Fruit fly (Drosophila melanogaster) whole organism, embryonic: ENCODE results near the gene CG9672.

Experiments used
- Bteb2 ChIP-seq: fragments of 200-800 bp; sonication (Bioruptor generic); optimal IDR thresholded peaks from 2 replicates; lab custom pipeline; 2016; ENCODE audit warnings: missing biosample characterization, missing genetic modification characterization
- CG10267 ChIP-seq: fragments of 200-800 bp; sonication (Bioruptor generic); optimal IDR thresholded peaks from 2 replicates; lab custom pipeline; 2018; ENCODE audit warnings: missing biosample characterization, mild to moderate bottlenecking, missing genetic modification characterization, moderate library complexity
- CG10366 ChIP-seq: fragments of 200-800 bp; sonication (Bioruptor generic); IDR thresholded peaks from 2 replicates; pipeline ENCODE4 v1.3.6; 2022; ENCODE audit warnings: missing biosample characterization, missing genetic modification characterization
- CG11504 ChIP-seq: fragments of 200-800 bp; sonication (Bioruptor generic); optimal IDR thresholded peaks from 3 replicates; lab custom pipeline; 2019; ENCODE audit warnings: missing biosample characterization, mild to moderate bottlenecking, missing genetic modification characterization, moderate library complexity
- CG12155 ChIP-seq: fragments of 200-800 bp; sonication (Bioruptor generic); optimal IDR thresholded peaks from 3 replicates; lab custom pipeline; 2016; ENCODE audit warnings: missing biosample characterization, missing genetic modification characterization
- CG12219 ChIP-seq: fragments of 200-800 bp; sonication (Bioruptor generic); optimal IDR thresholded peaks from 3 replicates; lab custom pipeline; 2018; ENCODE audit warnings: missing biosample characterization, mild to moderate bottlenecking, missing genetic modification characterization
- CG14710 ChIP-seq: fragments of 200-800 bp; sonication (Bioruptor generic); optimal IDR thresholded peaks from 3 replicates; lab custom pipeline; 2019; ENCODE audit warnings: missing biosample characterization, mild to moderate bottlenecking, missing genetic modification characterization, moderate library complexity
- CG15011 ChIP-seq: fragments of 200-800 bp; sonication (Bioruptor generic); optimal IDR thresholded peaks from 3 replicates; lab custom pipeline; 2018; ENCODE audit warnings: missing biosample characterization, mild to moderate bottlenecking, missing genetic modification characterization
- CG1647 ChIP-seq: fragments of 200-800 bp; sonication (Bioruptor generic); optimal IDR thresholded peaks from 3 replicates; lab custom pipeline; 2016; ENCODE audit warnings: missing biosample characterization, missing genetic modification characterization
- CG2129 ChIP-seq: fragments of 200-800 bp; sonication (Bioruptor generic); IDR thresholded peaks from 2 replicates; pipeline ENCODE4 v1.3.6; 2022; ENCODE audit warnings: missing biosample characterization, missing genetic modification characterization; ENCODE audit not compliant: partially characterized antibody
- CG2712 ChIP-seq: fragments of 200-800 bp; optimal IDR thresholded peaks from 3 replicates; lab custom pipeline; 2019; ENCODE audit warnings: missing biosample characterization, mild to moderate bottlenecking, missing genetic modification characterization, moderate library complexity
- CG31365 ChIP-seq: fragments of 200-800 bp; sonication (Bioruptor generic); optimal IDR thresholded peaks from 2 replicates; lab custom pipeline; 2018; ENCODE audit warnings: missing biosample characterization, mild to moderate bottlenecking, missing genetic modification characterization
- CG31388 ChIP-seq: fragments of 200-800 bp; sonication (Bioruptor generic); optimal IDR thresholded peaks from 2 replicates; lab custom pipeline; 2016; ENCODE audit warnings: missing biosample characterization, missing genetic modification characterization
- CG31441 ChIP-seq: fragments of 200-800 bp; sonication (Bioruptor generic); IDR thresholded peaks from 2 replicates; pipeline ENCODE4 v1.3.6; 2022; ENCODE audit warnings: missing biosample characterization, missing genetic modification characterization
- CG3163 ChIP-seq: fragments of 200-800 bp; sonication (Bioruptor generic); optimal IDR thresholded peaks from 3 replicates; lab custom pipeline; 2016; ENCODE audit warnings: missing biosample characterization, missing genetic modification characterization
- CG32772 ChIP-seq: fragments of 200-800 bp; sonication (Bioruptor generic); IDR thresholded peaks from 2 replicates; pipeline ENCODE4 v1.3.6; 2022; ENCODE audit warnings: missing biosample characterization, missing genetic modification characterization
- CG4424 ChIP-seq: fragments of 200-800 bp; sonication (Bioruptor generic); optimal IDR thresholded peaks from 3 replicates; lab custom pipeline; 2016; ENCODE audit warnings: missing biosample characterization, missing genetic modification characterization
- CG6791 ChIP-seq: fragments of 200-800 bp; sonication (Bioruptor generic); IDR thresholded peaks from 3 replicates; pipeline ENCODE4 v1.3.6; 2022; ENCODE audit warnings: missing biosample characterization, missing genetic modification characterization; ENCODE audit not compliant: partially characterized antibody
- CG7839 ChIP-seq: fragments of 200-800 bp; sonication (Bioruptor generic); optimal IDR thresholded peaks from 3 replicates; lab custom pipeline; 2018; ENCODE audit warnings: missing biosample characterization, mild to moderate bottlenecking, missing genetic modification characterization, moderate library complexity
- CG8924 ChIP-seq: fragments of 200-800 bp; optimal IDR thresholded peaks from 3 replicates; lab custom pipeline; 2019; ENCODE audit warnings: missing biosample characterization, mild to moderate bottlenecking, missing genetic modification characterization, moderate library complexity
- CG9437 ChIP-seq: fragments of 200-800 bp; sonication (Bioruptor generic); optimal IDR thresholded peaks from 2 replicates; lab custom pipeline; 2018; ENCODE audit warnings: missing biosample characterization, mild to moderate bottlenecking, missing genetic modification characterization
- CG9876 ChIP-seq: fragments of 200-800 bp; sonication (Bioruptor generic); optimal IDR thresholded peaks from 2 replicates; lab custom pipeline; 2016; ENCODE audit warnings: missing biosample characterization, missing genetic modification characterization
- CoRest ChIP-seq: fragments of 200-800 bp; sonication (Bioruptor generic); optimal IDR thresholded peaks from 3 replicates; lab custom pipeline; 2018; ENCODE audit warnings: missing biosample characterization, mild to moderate bottlenecking, missing genetic modification characterization, moderate library complexity
- Dek ChIP-seq: fragments of 200-800 bp; sonication (Bioruptor generic); optimal IDR thresholded peaks from 3 replicates; lab custom pipeline; 2019; ENCODE audit warnings: missing biosample characterization, mild to moderate bottlenecking, missing genetic modification characterization, moderate library complexity
- Ets65A ChIP-seq: fragments of 200-800 bp; sonication (Bioruptor generic); peaks from one replicate; lab custom pipeline; 2016; ENCODE audit warnings: missing biosample characterization, missing genetic modification characterization
- HLH3B ChIP-seq: fragments of 200-800 bp; sonication (Bioruptor generic); IDR thresholded peaks from 2 replicates; pipeline ENCODE4 v1.3.6; 2022; ENCODE audit warnings: missing biosample characterization, missing genetic modification characterization
- Hr39 ChIP-seq: fragments of >200 bp; optimal IDR thresholded peaks from 2 replicates; lab custom pipeline; 2017
- Hr51 ChIP-seq, 2 experiments: fragments of 200-800 bp; sonication (Bioruptor generic); optimal IDR thresholded peaks; 2 replicates in 1 of 2; 3 replicates in 1 of 2; lab custom pipeline; 2016 to 2018; ENCODE audit warnings: missing biosample characterization in 2 of 2, missing genetic modification characterization in 2 of 2, mild to moderate bottlenecking in 1 of 2, moderate library complexity in 1 of 2
- Kr ChIP-seq: fragments of 200-800 bp; sonication (Bioruptor generic); optimal IDR thresholded peaks from 2 replicates; lab custom pipeline; 2017; ENCODE audit warnings: missing biosample characterization, mild to moderate bottlenecking, missing genetic modification characterization
- Taf1 ChIP-seq: fragments of 200-800 bp; sonication (Bioruptor generic); IDR thresholded peaks from 2 replicates; pipeline ENCODE4 v1.3.6; 2022; ENCODE audit warnings: missing biosample characterization, missing genetic modification characterization
- amos ChIP-seq: fragments of 200-800 bp; sonication (Bioruptor generic); IDR thresholded peaks from 2 replicates; pipeline ENCODE4 v1.3.6; 2022; ENCODE audit warnings: missing biosample characterization, missing genetic modification characterization; ENCODE audit not compliant: partially characterized antibody
- aop ChIP-seq: fragments of 200-800 bp; sonication (Bioruptor generic); IDR thresholded peaks from 2 replicates; pipeline ENCODE4 v1.3.6; 2022; ENCODE audit warnings: missing biosample characterization, missing genetic modification characterization
- cato ChIP-seq: fragments of 200-800 bp; sonication (Bioruptor generic); optimal IDR thresholded peaks from 2 replicates; lab custom pipeline; 2016; ENCODE audit warnings: missing biosample characterization, missing genetic modification characterization, borderline replicate concordance
- caup ChIP-seq: fragments of 200-800 bp; sonication (Bioruptor generic); optimal IDR thresholded peaks from 3 replicates; lab custom pipeline; 2017; ENCODE audit warnings: missing biosample characterization, mild to moderate bottlenecking, missing genetic modification characterization, moderate library complexity; ENCODE audit not compliant: severe bottlenecking
- chif ChIP-seq, 2 experiments: fragments of 200-800 bp; sonication (Bioruptor generic); optimal IDR thresholded peaks; 3 replicates each; lab custom pipeline; 2016; ENCODE audit warnings: missing biosample characterization in 2 of 2, missing genetic modification characterization in 2 of 2
- cwo ChIP-seq: fragments of 200-800 bp; sonication (Bioruptor generic); optimal IDR thresholded peaks from 3 replicates; lab custom pipeline; 2017; ENCODE audit warnings: missing biosample characterization, missing genetic modification characterization, mild to moderate bottlenecking, moderate library complexity, missing genetic modification reagents
- dan ChIP-seq: fragments of 200-800 bp; sonication (Bioruptor generic); IDR thresholded peaks from 2 replicates; pipeline ENCODE4 v1.3.6; 2022; ENCODE audit warnings: missing biosample characterization, missing genetic modification characterization
- en ChIP-seq: fragments of 200-800 bp; sonication (Bioruptor generic); optimal IDR thresholded peaks from 2 replicates; lab custom pipeline; 2016; ENCODE audit warnings: missing biosample characterization, missing genetic modification characterization
- esg ChIP-seq: fragments of 200-800 bp; sonication (Bioruptor generic); conservative IDR thresholded peaks from 2 replicates; pipeline ENCODE4 v1.3.6; 2022; ENCODE audit warnings: missing biosample characterization, missing genetic modification characterization
- eve ChIP-seq, 2 experiments: fragments of >200 bp; optimal IDR thresholded peaks; 2 replicates each; lab custom pipeline; 2017; ENCODE audit warnings: missing biosample characterization in 2 of 2, missing genetic modification characterization in 2 of 2
- eyg ChIP-seq: fragments of 200-800 bp; sonication (Bioruptor generic); optimal IDR thresholded peaks from 3 replicates; lab custom pipeline; 2016; ENCODE audit warnings: missing biosample characterization, missing genetic modification characterization
- grau ChIP-seq: fragments of 200-800 bp; optimal IDR thresholded peaks from 3 replicates; lab custom pipeline; 2019; ENCODE audit warnings: missing biosample characterization, mild to moderate bottlenecking, missing genetic modification characterization, moderate library complexity
- hbn ChIP-seq: fragments of 200-800 bp; sonication (Bioruptor generic); IDR thresholded peaks from 2 replicates; pipeline ENCODE4 v1.3.6; 2022; ENCODE audit warnings: missing biosample characterization, missing genetic modification characterization; ENCODE audit not compliant: partially characterized antibody
- kni ChIP-seq: fragments of 200-800 bp; sonication (Bioruptor generic); optimal IDR thresholded peaks from 3 replicates; lab custom pipeline; 2017; ENCODE audit warnings: mild to moderate bottlenecking, missing biosample characterization, missing genetic modification reagents, missing genetic modification characterization
- maf-S ChIP-seq: fragments of 200-800 bp; sonication (Bioruptor generic); optimal IDR thresholded peaks from 2 replicates; lab custom pipeline; 2016; ENCODE audit warnings: missing biosample characterization, missing genetic modification characterization
- mam ChIP-seq: fragments of 200-800 bp; sonication (Bioruptor generic); optimal IDR thresholded peaks from 3 replicates; lab custom pipeline; 2016; ENCODE audit warnings: missing biosample characterization, missing genetic modification characterization
- pho ChIP-seq: fragments of 200-800 bp; sonication (Bioruptor generic); optimal IDR thresholded peaks from 2 replicates; lab custom pipeline; 2016; ENCODE audit warnings: missing biosample characterization, missing genetic modification characterization
- pros ChIP-seq: fragments of 200-800 bp; sonication (Bioruptor generic); optimal IDR thresholded peaks from 3 replicates; lab custom pipeline; 2019; ENCODE audit warnings: missing biosample characterization, mild to moderate bottlenecking, missing genetic modification characterization, moderate library complexity
- repo ChIP-seq: fragments of 200-800 bp; sonication (Bioruptor generic); optimal IDR thresholded peaks from 2 replicates; lab custom pipeline; 2016; ENCODE audit warnings: missing biosample characterization, missing genetic modification characterization
- run ChIP-seq: fragments of 200-800 bp; sonication (Bioruptor generic); optimal IDR thresholded peaks from 3 replicates; lab custom pipeline; 2018; ENCODE audit warnings: missing biosample characterization, mild to moderate bottlenecking, missing genetic modification characterization
- so ChIP-seq: fragments of 200-800 bp; sonication (Bioruptor generic); IDR thresholded peaks from 3 replicates; pipeline ENCODE4 v1.3.6; 2022; ENCODE audit warnings: missing biosample characterization, missing genetic modification characterization
- zfh2 ChIP-seq: fragments of 200-800 bp; sonication (Bioruptor generic); optimal IDR thresholded peaks from 2 replicates; lab custom pipeline; 2016; ENCODE audit warnings: missing biosample characterization, missing genetic modification characterization

CG9672 gene

dm6 chrX:16692325-16692724 is 14.3 kb downstream of the CG9672 start (continued):
- TF ChIP-seq CG15011, result no peak
- TF ChIP-seq Bteb2 (GFP tag; lab: Kevin White, UChicago), result no peak
- TF ChIP-seq CG7839 (tag; lab: Kevin White, UChicago), result peak; percentile 51
- TF ChIP-seq CG1647, result no peak
- TF ChIP-seq HLH3B (GFP tag; lab: Robert Waterston, UW), result no peak
- TF ChIP-seq pros, result no peak
- no peak for TF ChIP-seq CG12155
- peak in 1 of 2 experiments; percentile 59 for TF ChIP-seq Hr51 (GFP tag; optimal IDR thresholded peaks at IDR 0.05; lab: Kevin White, UChicago)
- no peak for TF ChIP-seq kni (GFP tag; lab: Kevin White, UChicago)
- TF ChIP-seq caup (GFP tag; lab: Kevin White, UChicago), result no peak
- peak; percentile 37; the same call in 1 of the 2 replicates for TF ChIP-seq CG31441 (GFP tag; lab: Robert Waterston, UW)
- no peak for TF ChIP-seq CG14710 (tag; lab: Kevin White, UChicago)
- TF ChIP-seq CG4424 (GFP tag; lab: Kevin White, UChicago), result no peak
- no peak for TF ChIP-seq CG9876 (GFP tag; lab: Kevin White, UChicago)
- peak; percentile 3 for TF ChIP-seq cwo
- no peak for TF ChIP-seq cato (GFP tag; lab: Kevin White, UChicago)
- TF ChIP-seq chif (GFP tag; optimal IDR thresholded peaks at IDR 0.05; lab: Kevin White, UChicago), result no peak
- no peak for TF ChIP-seq esg
- no peak for TF ChIP-seq CG12219
- no peak for TF ChIP-seq eyg
- no peak for TF ChIP-seq CG2712
- no peak for TF ChIP-seq en (GFP tag; lab: Kevin White, UChicago)
- peak; percentile 18 for TF ChIP-seq Dek (tag; lab: Kevin White, UChicago)
- no peak for TF ChIP-seq CG32772
- no peak for TF ChIP-seq Kr (GFP tag; lab: Kevin White, UChicago)
- TF ChIP-seq CG8924 (tag; lab: Kevin White, UChicago), result peak; percentile 20
- TF ChIP-seq Taf1 (GFP tag; lab: Robert Waterston, UW), result no peak
- no peak for TF ChIP-seq CG31388 (GFP tag; lab: Kevin White, UChicago)
- TF ChIP-seq run, result no peak
- peak; percentile 55 for TF ChIP-seq grau (tag; lab: Kevin White, UChicago)
- TF ChIP-seq aop (GFP tag; lab: Robert Waterston, UW), result no peak
- no peak for TF ChIP-seq mam (GFP tag; lab: Kevin White, UChicago)
- TF ChIP-seq CG10366 (GFP tag; lab: Robert Waterston, UW), result 0 out of 2 replicates have a peak, but pooled peaks have one; percentile 11
- no peak for TF ChIP-seq Hr39 (lab: Kevin White, UChicago)
- TF ChIP-seq zfh2 (GFP tag; lab: Kevin White, UChicago), result no peak
- peak; percentile 34 for TF ChIP-seq CG11504
- no peak for TF ChIP-seq so (GFP tag; lab: Robert Waterston, UW)
- peak; percentile 52 for TF ChIP-seq Ets65A (GFP tag; lab: Kevin White, UChicago)
- TF ChIP-seq CG6791 (GFP tag; lab: Robert Waterston, UW), result no peak
- no peak for TF ChIP-seq CG10267
- no peak for TF ChIP-seq amos (GFP tag; lab: Robert Waterston, UW)
- TF ChIP-seq CG9437, result peak; percentile 15
- no peak for TF ChIP-seq CG31365
- peak; percentile 52 for TF ChIP-seq CoRest (tag; lab: Kevin White, UChicago)
- TF ChIP-seq CG2129 (GFP tag; lab: Robert Waterston, UW), result no peak
- no peak for TF ChIP-seq repo (GFP tag; lab: Kevin White, UChicago)
- TF ChIP-seq hbn (GFP tag; lab: Robert Waterston, UW), result no peak
- TF ChIP-seq dan, result no peak
- no peak for TF ChIP-seq maf-S (GFP tag; lab: Kevin White, UChicago)
- TF ChIP-seq CG3163, result no peak
- no peak for TF ChIP-seq pho
- TF ChIP-seq eve (GFP tag; optimal IDR thresholded peaks at IDR 0.05; lab: Kevin White, UChicago), result no peak
